Fruit fly (Drosophila melanogaster) whole organism, prepupa: ENCODE data around the gene CG32532.

Experiments
- Blimp-1 ChIP-seq: fragments of 200-800 bp; sonication (Bioruptor generic); optimal IDR thresholded peaks from 3 replicates; lab custom pipeline; 2017; ENCODE audit warnings: missing biosample characterization, missing genetic modification characterization, mild to moderate bottlenecking, moderate library complexity, missing genetic modification reagents
- CG16779 ChIP-seq: fragments of 200-800 bp; sonication (Bioruptor generic); optimal IDR thresholded peaks from 3 replicates; lab custom pipeline; 2017; ENCODE audit warnings: missing biosample characterization, mild to moderate bottlenecking, missing genetic modification characterization
- CG3032 ChIP-seq: fragments of 200-800 bp; optimal IDR thresholded peaks from 2 replicates; lab custom pipeline; 2019; ENCODE audit warnings: missing biosample characterization, mild to moderate bottlenecking, missing genetic modification characterization, moderate library complexity
- CG6163 ChIP-seq: fragments of 200-800 bp; sonication (Bioruptor generic); IDR thresholded peaks from 3 replicates; pipeline ENCODE4 v1.3.6; 2022; ENCODE audit warnings: missing biosample characterization, missing genetic modification characterization
- CG6854 ChIP-seq: fragments of 200-800 bp; sonication (Bioruptor generic); optimal IDR thresholded peaks from 2 replicates; lab custom pipeline; 2017; ENCODE audit warnings: missing biosample characterization, mild to moderate bottlenecking, missing genetic modification characterization
- Ets96B ChIP-seq: fragments of 200-800 bp; optimal IDR thresholded peaks from 2 replicates; lab custom pipeline; 2019; ENCODE audit warnings: missing biosample characterization, mild to moderate bottlenecking, missing genetic modification characterization, moderate library complexity
- Hr39 ChIP-seq: fragments of 200-800 bp; sonication (Bioruptor generic); optimal IDR thresholded peaks from 2 replicates; lab custom pipeline; 2016; ENCODE audit warnings: missing biosample characterization, missing genetic modification characterization
- Hr4 ChIP-seq: fragments of 200-800 bp; sonication (Bioruptor generic); optimal IDR thresholded peaks from 3 replicates; lab custom pipeline; 2016; ENCODE audit warnings: missing biosample characterization, missing genetic modification characterization
- OdsH ChIP-seq: fragments of 200-800 bp; sonication (Bioruptor generic); optimal IDR thresholded peaks from 3 replicates; lab custom pipeline; 2016; ENCODE audit warnings: missing biosample characterization, missing genetic modification characterization
- Sox102F ChIP-seq: fragments of 200-800 bp; sonication (Bioruptor generic); optimal IDR thresholded peaks from 2 replicates; lab custom pipeline; 2016; ENCODE audit warnings: missing biosample characterization, mild to moderate bottlenecking, missing genetic modification characterization
- acj6 ChIP-seq: fragments of 200-800 bp; sonication (Bioruptor generic); optimal IDR thresholded peaks from 3 replicates; lab custom pipeline; 2016; ENCODE audit warnings: missing biosample characterization, missing genetic modification characterization
- dsx ChIP-seq: fragments of 200-800 bp; optimal IDR thresholded peaks from 3 replicates; lab custom pipeline; 2019; ENCODE audit warnings: missing biosample characterization, mild to moderate bottlenecking, missing genetic modification characterization, moderate library complexity; ENCODE audit not compliant: poor library complexity, severe bottlenecking
- net ChIP-seq: fragments of 200-800 bp; sonication (Bioruptor generic); optimal IDR thresholded peaks from 3 replicates; lab custom pipeline; 2016; ENCODE audit warnings: missing biosample characterization, missing genetic modification characterization
- salr ChIP-seq, 2 experiments: fragments of 200-800 bp; sonication (Bioruptor generic); optimal IDR thresholded peaks; 3 replicates each; lab custom pipeline; 2016 to 2018; ENCODE audit warnings: missing biosample characterization in 2 of 2, missing genetic modification characterization in 2 of 2, mild to moderate bottlenecking in 1 of 2

- no peak for TF ChIP-seq CG6163
- no peak for TF ChIP-seq CG16779
- no peak for TF ChIP-seq CG3032 (tag; lab: Kevin White, UChicago)
- no peak for TF ChIP-seq Blimp-1 (GFP tag; lab: Kevin White, UChicago)
- no peak for TF ChIP-seq Hr4 (GFP tag; lab: Kevin White, UChicago)
- no peak for TF ChIP-seq salr (GFP tag; optimal IDR thresholded peaks at IDR 0.05; lab: Kevin White, UChicago)
- TF ChIP-seq Sox102F: no peak
- no peak for TF ChIP-seq acj6 (GFP tag; lab: Kevin White, UChicago)
- no peak for TF ChIP-seq Ets96B (tag; lab: Kevin White, UChicago)
- TF ChIP-seq dsx (GFP tag; lab: Kevin White, UChicago): no peak
- peak; percentile 4 for TF ChIP-seq net
- no peak for TF ChIP-seq OdsH
- no peak for TF ChIP-seq CG6854 (GFP tag; lab: Kevin White, UChicago)
- no peak for TF ChIP-seq Hr39 (GFP tag; lab: Kevin White, UChicago)
Measured at dm6 chrX:19581881-19582280, 34.6 kb upstream of the CG32532 start, which contains the start of gene CG14218.
